Fruit fly (Drosophila melanogaster): ENCODE results near the gene CG31601.
A peak's percentile ranks its signal among the peaks of the same experiment; 100 is the strongest.

CG31601 gene

DNA sequence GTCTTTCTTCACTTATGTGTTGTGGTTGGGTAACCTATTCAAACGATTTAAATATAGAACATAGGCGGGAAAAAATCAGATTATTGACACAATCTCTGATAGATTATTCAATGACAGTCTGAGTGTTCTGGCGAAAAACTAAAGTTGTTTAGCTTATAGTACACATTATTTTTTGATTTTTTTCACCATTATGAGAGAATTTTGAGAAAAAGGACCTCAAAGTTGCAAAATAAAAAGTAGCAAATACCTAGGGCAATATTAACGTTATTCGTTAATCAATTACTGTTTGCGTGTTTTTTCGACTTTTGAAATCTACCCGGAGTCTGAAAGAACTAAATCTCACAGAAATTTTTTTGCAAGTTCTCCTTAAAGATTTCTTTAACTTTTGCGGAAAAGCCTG lies 10.5 kb upstream of the CG31601 start, which contains the start of gene CG34173:
Gene CG34173 (minus strand): TSS at position 101 of the 400 bp plus-strand sequence.
- TF ChIP-seq CG3726 (GFP tag; IDR thresholded peaks at IDR 0.05) (no peak), CG31388 (GFP tag; optimal IDR thresholded peaks at IDR 0.05) (no peak), Drgx (GFP tag; IDR thresholded peaks at IDR 0.05) (no peak), CG15479 (GFP tag; optimal IDR thresholded peaks at IDR 0.05) (no peak), hkb (optimal IDR thresholded peaks at IDR 0.05) (no peak), hkb (GFP tag; IDR thresholded peaks at IDR 0.05) (no peak), hth (optimal IDR thresholded peaks at IDR 0.05) (no peak), mirr (GFP tag; optimal IDR thresholded peaks at IDR 0.05) (no peak), sens (GFP tag) (no peak), CoRest (tag; optimal IDR thresholded peaks at IDR 0.05) (no peak), CG31441 (GFP tag; IDR thresholded peaks at IDR 0.05) (no peak), Atf-2 (GFP tag; optimal IDR thresholded peaks at IDR 0.05) (no peak), CG4282 (GFP tag; optimal IDR thresholded peaks at IDR 0.05) (no peak), CG8388 (GFP tag; optimal IDR thresholded peaks at IDR 0.05) (no peak), CG16779 (GFP tag; IDR thresholded peaks at IDR 0.05) (no peak), CG14710 (tag; optimal IDR thresholded peaks at IDR 0.05) (no peak)

DNA sequence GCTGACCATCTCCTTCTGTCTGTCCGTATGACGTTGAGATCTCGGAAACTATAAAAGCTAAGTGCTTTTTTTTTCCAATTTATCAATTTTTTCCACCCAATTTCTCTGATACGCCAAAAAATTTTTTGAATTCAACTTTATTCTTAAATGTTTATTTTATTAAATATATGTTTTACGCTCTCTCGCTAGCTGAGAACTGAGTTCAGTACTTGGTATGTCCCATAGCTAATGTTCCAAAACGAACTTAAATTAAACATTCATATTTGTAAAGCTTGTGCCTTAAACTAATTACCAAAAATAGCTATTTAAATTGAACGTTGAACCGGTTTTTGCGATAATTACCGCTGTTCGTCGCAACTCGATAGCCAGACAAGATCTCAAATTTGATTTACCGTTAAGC lies 6.1 kb downstream of the CG31601 start, which contains the start of gene Grl40a:
Gene Grl40a (plus strand): TSS at position 301 of the 400 bp plus-strand sequence.
- TF ChIP-seq cas (GFP tag; IDR thresholded peaks at IDR 0.05) (no peak), lov (optimal IDR thresholded peaks at IDR 0.05) (no peak), lov (GFP tag; IDR thresholded peaks at IDR 0.05) (no peak), Antp (GFP tag; optimal IDR thresholded peaks at IDR 0.05) (no peak), Ravus (GFP tag; IDR thresholded peaks at IDR 0.05) (no peak), wor (GFP tag; IDR thresholded peaks at IDR 0.05) (no peak), ac (GFP tag; optimal IDR thresholded peaks at IDR 0.05) (no peak), eyg (GFP tag; optimal IDR thresholded peaks at IDR 0.05) (no peak), CG34224 (GFP tag; IDR thresholded peaks at IDR 0.05; ENCODE audit: partially characterized antibody) (no peak)

- TF ChIP-seq fd64A (GFP tag; optimal IDR thresholded peaks at IDR 0.05) = peak; percentile 53
- TF ChIP-seq CG6813 (GFP tag; optimal IDR thresholded peaks at IDR 0.05) = peak; percentile 59
- peak; percentile 73 for TF ChIP-seq ac (GFP tag; optimal IDR thresholded peaks at IDR 0.05)
- peak; percentile 74 for TF ChIP-seq tio (GFP tag; optimal IDR thresholded peaks at IDR 0.05)
- TF ChIP-seq otp (GFP tag; IDR thresholded peaks at IDR 0.05) = peak; percentile 74; the same call in 2 of the 3 replicates
- peak; percentile 41 for TF ChIP-seq CG8359 (GFP tag; optimal IDR thresholded peaks at IDR 0.05; ENCODE audit: borderline replicate concordance)
- TF ChIP-seq zfh2 (GFP tag; optimal IDR thresholded peaks at IDR 0.05) = no peak
- peak; percentile 4 for TF ChIP-seq CG1602 (GFP tag; optimal IDR thresholded peaks at IDR 0.05)
- peak; percentile 41 for TF ChIP-seq ATbp (GFP tag; optimal IDR thresholded peaks at IDR 0.05)
- no peak for TF ChIP-seq CG30403 (GFP tag; optimal IDR thresholded peaks at IDR 0.05)
- TF ChIP-seq Lhr (GFP tag; optimal IDR thresholded peaks at IDR 0.05) = peak; percentile 25
- TF ChIP-seq zen (tag; optimal IDR thresholded peaks at IDR 0.05) = peak; percentile 37
- peak; percentile 13 for TF ChIP-seq CG1529 (GFP tag; optimal IDR thresholded peaks at IDR 0.05)
- no peak for TF ChIP-seq CG17829 (tag; optimal IDR thresholded peaks at IDR 0.05)
- peak; percentile 40 for TF ChIP-seq CG1233 (GFP tag; optimal IDR thresholded peaks at IDR 0.05)
- peak; percentile 90 for TF ChIP-seq CG15696 (tag; optimal IDR thresholded peaks at IDR 0.05)
- peak; percentile 4 for TF ChIP-seq tup (GFP tag; optimal IDR thresholded peaks at IDR 0.05)
- peak; percentile 5 for TF ChIP-seq CG4328 (GFP tag; optimal IDR thresholded peaks at IDR 0.05)
- 0 out of 3 replicates have a peak, but pooled peaks have one; percentile 7 for TF ChIP-seq C15 (GFP tag; IDR thresholded peaks at IDR 0.05)
- peak; percentile 30 for TF ChIP-seq gem (tag; optimal IDR thresholded peaks at IDR 0.05)
- no peak for TF ChIP-seq CG6272 (GFP tag; IDR thresholded peaks at IDR 0.05)
- TF ChIP-seq NC2α (GFP tag; optimal IDR thresholded peaks at IDR 0.05) = no peak
- TF ChIP-seq CG6689 (GFP tag; IDR thresholded peaks at IDR 0.05) = peak; percentile 35
- TF ChIP-seq Sox100B (GFP tag; optimal IDR thresholded peaks at IDR 0.05) = peak; percentile 4
- TF ChIP-seq CG13894 (tag; optimal IDR thresholded peaks at IDR 0.05) = no peak
- TF ChIP-seq CG8089 (GFP tag; optimal IDR thresholded peaks at IDR 0.05) = peak; percentile 4
Observed at dm6 chr2L:22036877-22037276, 6.8 kb downstream of the CG31601 start.
